Fruit fly (Drosophila melanogaster): ENCODE data around the gene CG32793.

dm6 chrX:2943086-2943485 is 13.5 kb downstream of the CG32793 start, which contains the start of gene CG14422:
- TF ChIP-seq Ets98B (GFP tag; IDR thresholded peaks at IDR 0.05) (no peak), CG15710 (tag; optimal IDR thresholded peaks at IDR 0.05) (no peak), Snoo (tag; optimal IDR thresholded peaks at IDR 0.05) (no peak), fd96Ca (GFP tag; IDR thresholded peaks at IDR 0.05) (no peak), CG34367 (tag; optimal IDR thresholded peaks at IDR 0.05) (no peak), EcR (GFP tag; optimal IDR thresholded peaks at IDR 0.05) (no peak), CG8301 (tag; optimal IDR thresholded peaks at IDR 0.05) (no peak), CG14655 (GFP tag; optimal IDR thresholded peaks at IDR 0.05) (no peak), CG4496 (GFP tag; IDR thresholded peaks at IDR 0.05) (no peak), CG32121 (GFP tag; IDR thresholded peaks at IDR 0.05) (no peak), CG13204 (GFP tag; optimal IDR thresholded peaks at IDR 0.05) (no peak)

All from whole organism, pupa.